Fruit fly (Drosophila melanogaster): ENCODE results near the gene RpS3.

RpS3 gene

DNA sequence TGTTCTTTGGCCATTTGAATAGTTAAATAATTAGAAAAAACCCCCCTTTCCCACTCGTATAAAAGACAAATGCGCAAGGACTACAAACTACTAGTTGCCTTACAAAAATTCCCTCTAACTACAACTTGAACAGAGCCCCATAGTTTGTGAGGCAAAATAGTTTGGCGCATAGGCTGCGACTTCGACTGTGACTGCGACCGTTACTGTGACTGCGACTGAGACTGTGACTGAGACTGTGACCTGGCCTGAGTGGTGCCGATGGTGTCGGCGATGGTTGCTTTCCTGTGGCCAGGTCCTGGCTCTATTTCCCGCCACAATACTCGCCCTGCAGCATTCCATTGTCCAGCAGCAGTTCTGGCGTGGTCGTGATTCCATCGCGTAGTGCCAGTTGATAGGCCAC lies 18.7 kb downstream of the RpS3 start:
- TF ChIP-seq h (GFP tag; optimal IDR thresholded peaks at IDR 0.05) (no peak), CrebA (GFP tag; optimal IDR thresholded peaks at IDR 0.05; ENCODE audit: borderline replicate concordance) (no peak), Rel (GFP tag; optimal IDR thresholded peaks at IDR 0.05) (no peak), Rel (tag; optimal IDR thresholded peaks at IDR 0.05) (no peak), woc (GFP tag; optimal IDR thresholded peaks at IDR 0.05) (no peak)

- TF ChIP-seq OdsH (GFP tag; optimal IDR thresholded peaks at IDR 0.05) (no peak), ey (GFP tag; optimal IDR thresholded peaks at IDR 0.05) (no peak)
These were observed 25.1 kb downstream of the RpS3 start for dm6 chr3R:23383723-23384122.

dm6 chr3R:23384591-23385260 lies 26.1 kb downstream of the RpS3 start, which contains the start of gene CG4393:
Gene CG4393, minus strand, starts transcription at chr3R:23384777.
- TF ChIP-seq OdsH (GFP tag; optimal IDR thresholded peaks at IDR 0.05) (no peak), Jra (GFP tag; optimal IDR thresholded peaks at IDR 0.05) (no peak), N (GFP tag; optimal IDR thresholded peaks at IDR 0.05) (no peak), CrebA (GFP tag; optimal IDR thresholded peaks at IDR 0.05; ENCODE audit: borderline replicate concordance) (no peak), Myc (optimal IDR thresholded peaks at IDR 0.05) (no peak), pan (optimal IDR thresholded peaks at IDR 0.05) (no peak), Hr83 (GFP tag; optimal IDR thresholded peaks at IDR 0.05; ENCODE audit: poor library complexity, severe bottlenecking) (no peak), Sp1 (GFP tag; optimal IDR thresholded peaks at IDR 0.05) (no peak), Hnf4 (GFP tag; optimal IDR thresholded peaks at IDR 0.05) (no peak), dmrt93B (GFP tag; optimal IDR thresholded peaks at IDR 0.05) (no peak), usp (GFP tag; optimal IDR thresholded peaks at IDR 0.05) (no peak), foxo (GFP tag; optimal IDR thresholded peaks at IDR 0.05) (no peak), brk (GFP tag; optimal IDR thresholded peaks at IDR 0.05) (no peak), woc (GFP tag; optimal IDR thresholded peaks at IDR 0.05) (no peak), GATAd (GFP tag; optimal IDR thresholded peaks at IDR 0.05) (no peak)

dm6 chr3R:23386021-23386457 lies 27.4 kb downstream of the RpS3 start:
- TF ChIP-seq fru (GFP tag; optimal IDR thresholded peaks at IDR 0.05) (peak; percentile 96), CrebA (GFP tag; optimal IDR thresholded peaks at IDR 0.05; ENCODE audit: borderline replicate concordance) (no peak), Vsx2 (GFP tag; optimal IDR thresholded peaks at IDR 0.05; ENCODE audit: partially characterized antibody) (peak; percentile 50), Dfd (GFP tag; optimal IDR thresholded peaks at IDR 0.05) (no peak)

DNA sequence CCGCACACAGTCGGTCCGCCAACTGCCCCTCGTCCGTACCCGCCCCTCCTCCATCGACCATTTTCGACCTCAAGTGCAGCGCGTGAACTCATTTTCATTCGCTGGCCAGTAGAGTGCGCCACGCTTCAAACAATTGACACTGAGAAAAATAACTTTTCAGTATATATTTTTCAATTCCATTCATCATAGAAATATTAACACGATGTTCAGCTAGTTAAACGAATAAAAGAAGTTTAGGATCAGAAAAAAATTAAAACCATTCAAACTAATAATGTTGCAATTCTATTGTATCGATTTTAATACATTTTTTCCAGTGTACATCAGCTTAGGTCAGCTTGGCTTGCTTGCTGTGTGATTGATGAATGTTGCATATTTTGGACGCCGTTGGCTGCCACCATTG lies 28.3 kb downstream of the RpS3 start:
- TF ChIP-seq Hr83 (GFP tag; optimal IDR thresholded peaks at IDR 0.05; ENCODE audit: poor library complexity, severe bottlenecking) (no peak), fru (GFP tag; optimal IDR thresholded peaks at IDR 0.05) (no peak), CG32264 (GFP tag; optimal IDR thresholded peaks at IDR 0.05) (no peak), Abd-B (GFP tag; optimal IDR thresholded peaks at IDR 0.05) (no peak), sv (GFP tag; optimal IDR thresholded peaks at IDR 0.05) (no peak), CG9705 (GFP tag; optimal IDR thresholded peaks at IDR 0.05) (no peak), Vsx2 (GFP tag; optimal IDR thresholded peaks at IDR 0.05; ENCODE audit: partially characterized antibody) (no peak), GATAd (GFP tag; optimal IDR thresholded peaks at IDR 0.05) (no peak), dmrt93B (GFP tag; optimal IDR thresholded peaks at IDR 0.05) (no peak), lola (GFP tag; optimal IDR thresholded peaks at IDR 0.05) (no peak)

DNA sequence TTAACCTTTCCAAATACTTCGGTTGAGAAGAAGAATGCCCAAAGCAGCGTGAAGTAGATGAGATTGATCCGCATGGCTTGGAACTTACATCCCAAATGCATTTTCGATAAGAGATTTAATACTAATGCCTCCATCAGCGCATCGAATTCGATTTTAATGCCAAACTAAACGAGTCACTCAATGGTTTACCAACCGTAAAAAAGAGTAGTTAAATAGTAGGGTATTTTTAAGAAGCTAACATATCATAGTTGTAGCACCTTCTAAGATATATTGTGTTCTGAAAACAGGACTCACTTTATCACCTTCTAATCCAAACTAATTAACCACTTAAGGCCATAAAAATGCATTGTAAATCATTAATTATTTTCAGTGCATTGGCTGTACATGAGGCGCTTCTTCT lies 30.2 kb downstream of the RpS3 start, which contains the start of gene CG31515:
Gene CG31515 (minus strand): TSS at position 101 of the 400 bp plus-strand sequence.
- TF ChIP-seq Dif (GFP tag; optimal IDR thresholded peaks at IDR 0.05; ENCODE audit: partially characterized antibody) (no peak), psq (GFP tag; optimal IDR thresholded peaks at IDR 0.05) (no peak), N (GFP tag; optimal IDR thresholded peaks at IDR 0.05) (no peak), rgr (GFP tag; optimal IDR thresholded peaks at IDR 0.05) (no peak), foxo (GFP tag; optimal IDR thresholded peaks at IDR 0.05) (no peak), Sp1 (GFP tag; optimal IDR thresholded peaks at IDR 0.05) (no peak), dl (GFP tag; optimal IDR thresholded peaks at IDR 0.05; ENCODE audit: insufficient read depth in 1 of 2, partially characterized antibody in 2 of 2) (no peak), Abd-B (GFP tag; optimal IDR thresholded peaks at IDR 0.05) (no peak), pan (optimal IDR thresholded peaks at IDR 0.05) (no peak), Hr83 (GFP tag; optimal IDR thresholded peaks at IDR 0.05; ENCODE audit: poor library complexity, severe bottlenecking) (no peak), CrebA (GFP tag; optimal IDR thresholded peaks at IDR 0.05; ENCODE audit: borderline replicate concordance) (no peak), Myc (optimal IDR thresholded peaks at IDR 0.05) (no peak), jim (GFP tag; optimal IDR thresholded peaks at IDR 0.05) (no peak), ey (GFP tag; optimal IDR thresholded peaks at IDR 0.05) (no peak), Rel (GFP tag; optimal IDR thresholded peaks at IDR 0.05) (no peak), Rel (tag; optimal IDR thresholded peaks at IDR 0.05) (no peak), OdsH (GFP tag; optimal IDR thresholded peaks at IDR 0.05) (no peak), sage (GFP tag; optimal IDR thresholded peaks at IDR 0.05) (no peak)

All from whole organism, wandering third instar larva.